Fruit fly (Drosophila melanogaster): ENCODE data around the gene CG4896.

Gene CG4896

DNA sequence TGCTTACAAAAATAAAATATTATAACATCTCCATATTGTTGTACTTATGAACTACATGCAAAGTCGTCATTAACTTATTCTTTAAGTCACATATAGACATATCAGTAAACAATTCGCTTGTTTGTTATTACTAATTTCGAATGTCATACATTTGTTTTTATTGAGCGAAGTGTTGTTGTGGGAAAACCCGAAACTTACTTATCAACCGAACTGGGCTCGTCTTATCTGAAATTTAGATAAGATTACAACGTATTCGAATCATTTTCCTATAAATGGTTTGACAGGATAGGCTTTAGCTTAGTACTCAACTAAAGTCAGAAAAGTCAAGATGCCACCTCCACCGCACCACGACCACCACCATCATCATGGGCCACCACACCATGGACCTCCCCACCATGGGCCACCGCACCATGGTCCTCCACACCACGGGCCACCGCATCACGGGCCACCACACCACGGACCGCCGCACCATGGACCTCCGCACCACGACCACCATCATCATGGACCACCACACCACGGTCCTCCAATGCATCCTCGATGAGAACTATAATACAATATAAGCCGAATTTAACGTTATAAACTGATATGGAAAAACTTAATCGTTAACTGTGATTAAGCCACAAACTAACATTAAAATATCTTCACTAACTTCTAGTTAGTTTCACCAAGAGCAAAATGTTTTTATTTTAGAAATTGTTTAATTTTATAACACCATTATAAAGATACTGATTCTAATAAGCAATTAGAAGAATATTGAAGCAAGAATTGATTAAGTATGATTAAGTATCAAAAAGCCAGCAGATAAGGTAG is 22.6 kb downstream of the CG4896 start, which contains the start of the genes CG43349 and CG5011:
TSS of gene CG43349 (plus strand) at position 294 of the 810 bp plus-strand sequence.
TSS of gene CG5011 (plus strand) at position 760 of the 810 bp plus-strand sequence.
- no peak for TF ChIP-seq GATAd (GFP tag; optimal IDR thresholded peaks at IDR 0.05)
- no peak for TF ChIP-seq Rel (GFP tag; optimal IDR thresholded peaks at IDR 0.05)
- peak; percentile 85 for TF ChIP-seq Rel (tag; optimal IDR thresholded peaks at IDR 0.05)
- peak; percentile 65 for TF ChIP-seq Dfd (GFP tag; optimal IDR thresholded peaks at IDR 0.05)
- TF ChIP-seq dl (GFP tag; optimal IDR thresholded peaks at IDR 0.05; ENCODE audit: insufficient read depth in 1 of 2, partially characterized antibody in 2 of 2) = peak; percentile 48 to 72
- no peak for TF ChIP-seq ey (GFP tag; optimal IDR thresholded peaks at IDR 0.05)

DNA sequence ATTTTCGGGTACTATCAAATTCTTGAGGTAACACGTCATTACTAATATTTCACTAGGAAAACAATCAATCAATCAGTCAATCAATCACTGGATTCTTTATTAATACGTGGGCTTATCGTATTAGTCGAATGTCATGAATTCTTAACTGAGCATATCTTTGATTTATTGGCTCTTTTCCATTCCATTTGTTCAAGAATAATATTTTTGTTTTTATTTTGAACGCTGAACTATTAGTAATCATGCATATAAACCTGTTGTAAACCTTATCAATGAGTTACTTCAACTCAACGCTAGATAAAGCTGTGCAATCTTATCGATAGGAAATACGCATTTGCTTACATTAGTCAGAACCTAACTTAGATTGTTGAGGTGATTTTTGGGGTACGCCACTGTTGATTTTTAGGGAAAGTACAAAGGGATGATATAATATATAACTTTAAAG is 23.9 kb downstream of the CG4896 start:
- TF ChIP-seq fru (GFP tag; optimal IDR thresholded peaks at IDR 0.05) (peak; percentile 27), foxo (GFP tag; optimal IDR thresholded peaks at IDR 0.05) (no peak), Abd-B (GFP tag; optimal IDR thresholded peaks at IDR 0.05) (no peak), Rel (GFP tag; optimal IDR thresholded peaks at IDR 0.05) (no peak), Rel (tag; optimal IDR thresholded peaks at IDR 0.05) (peak; percentile 89)

DNA sequence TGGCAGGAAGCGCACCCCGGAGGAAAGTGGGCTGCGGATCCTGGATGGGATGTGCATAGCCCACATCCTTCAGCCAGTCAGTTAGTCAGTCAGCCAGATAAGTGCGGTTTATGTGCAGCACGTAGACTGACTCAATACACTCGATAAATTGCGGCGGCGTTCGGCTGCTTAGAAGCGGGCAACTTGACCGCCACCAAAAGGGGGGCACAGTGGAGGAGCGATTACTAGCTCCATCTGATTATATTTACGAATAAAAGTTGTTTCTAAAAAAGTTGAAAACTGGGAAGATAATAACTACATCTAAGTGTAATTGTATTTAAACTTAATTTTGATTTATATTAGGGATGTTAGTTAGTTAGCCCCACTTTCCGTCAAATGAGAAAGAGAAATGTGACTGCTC is 25.0 kb downstream of the CG4896 start:
- TF ChIP-seq usp (GFP tag; optimal IDR thresholded peaks at IDR 0.05) (no peak), sage (GFP tag; optimal IDR thresholded peaks at IDR 0.05) (no peak)

DNA sequence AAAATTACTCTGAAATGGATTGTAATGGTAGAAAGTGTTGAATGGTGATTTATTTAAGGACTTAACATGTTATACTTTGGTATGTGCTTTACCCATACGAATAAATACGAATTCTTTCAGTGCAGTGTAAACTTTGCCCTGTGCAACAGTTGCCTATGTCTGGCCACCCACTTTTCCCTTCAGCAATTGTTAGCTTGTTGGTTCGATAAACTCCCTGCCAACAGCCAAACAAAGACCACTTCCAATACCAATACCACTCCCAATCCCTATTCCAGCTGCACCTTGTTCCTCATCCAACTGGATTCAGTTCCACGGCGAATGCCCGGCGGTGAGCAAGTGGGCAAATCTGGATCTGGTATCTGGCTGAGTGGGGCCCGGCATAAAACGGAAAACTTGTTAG is 26.4 kb downstream of the CG4896 start, which contains the start of gene CG14342:
TSS of gene CG14342 (plus strand) at position 301 of the 400 bp plus-strand sequence.
- TF ChIP-seq pan (optimal IDR thresholded peaks at IDR 0.05) = no peak
- TF ChIP-seq jim (GFP tag; optimal IDR thresholded peaks at IDR 0.05) = no peak
- no peak for TF ChIP-seq Vsx2 (GFP tag; optimal IDR thresholded peaks at IDR 0.05; ENCODE audit: partially characterized antibody)
- TF ChIP-seq dl (GFP tag; optimal IDR thresholded peaks at IDR 0.05; ENCODE audit: insufficient read depth in 1 of 2, partially characterized antibody in 2 of 2) = no peak
- TF ChIP-seq Dif (GFP tag; optimal IDR thresholded peaks at IDR 0.05; ENCODE audit: partially characterized antibody) = no peak
- no peak for TF ChIP-seq CrebA (GFP tag; optimal IDR thresholded peaks at IDR 0.05; ENCODE audit: borderline replicate concordance)
- no peak for TF ChIP-seq CG32264 (GFP tag; optimal IDR thresholded peaks at IDR 0.05)
- no peak for TF ChIP-seq Rel (GFP tag; optimal IDR thresholded peaks at IDR 0.05)
- TF ChIP-seq Rel (tag; optimal IDR thresholded peaks at IDR 0.05) = no peak
- TF ChIP-seq rgr (GFP tag; optimal IDR thresholded peaks at IDR 0.05) = no peak
- TF ChIP-seq Dfd (GFP tag; optimal IDR thresholded peaks at IDR 0.05) = no peak
- no peak for TF ChIP-seq Sp1 (GFP tag; optimal IDR thresholded peaks at IDR 0.05)
- TF ChIP-seq dmrt93B (GFP tag; optimal IDR thresholded peaks at IDR 0.05) = no peak
- TF ChIP-seq woc (GFP tag; optimal IDR thresholded peaks at IDR 0.05) = no peak

DNA sequence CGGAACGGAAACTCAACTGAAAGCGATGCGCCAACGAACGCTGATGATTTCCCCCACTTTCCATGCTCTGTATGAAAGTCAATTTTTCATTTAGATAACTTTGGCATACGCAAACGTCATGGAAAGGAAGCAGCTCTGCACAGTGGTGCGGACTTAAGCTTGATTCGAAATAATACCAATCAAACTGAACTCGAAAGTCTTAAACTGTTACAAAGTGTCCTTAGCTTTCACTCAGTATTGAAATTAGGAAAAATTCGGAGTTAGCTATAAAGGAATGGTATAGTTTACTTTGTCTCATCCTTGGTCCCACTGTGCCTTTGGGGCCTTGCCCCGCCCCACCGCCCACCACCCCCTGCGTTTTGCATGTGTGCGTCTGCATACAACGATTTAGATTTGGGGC is 29.9 kb downstream of the CG4896 start:
- TF ChIP-seq Mio (GFP tag; optimal IDR thresholded peaks at IDR 0.05) = no peak
- TF ChIP-seq usp (GFP tag; optimal IDR thresholded peaks at IDR 0.05) = no peak
- peak; percentile 10 for TF ChIP-seq br (GFP tag; optimal IDR thresholded peaks at IDR 0.05)

DNA sequence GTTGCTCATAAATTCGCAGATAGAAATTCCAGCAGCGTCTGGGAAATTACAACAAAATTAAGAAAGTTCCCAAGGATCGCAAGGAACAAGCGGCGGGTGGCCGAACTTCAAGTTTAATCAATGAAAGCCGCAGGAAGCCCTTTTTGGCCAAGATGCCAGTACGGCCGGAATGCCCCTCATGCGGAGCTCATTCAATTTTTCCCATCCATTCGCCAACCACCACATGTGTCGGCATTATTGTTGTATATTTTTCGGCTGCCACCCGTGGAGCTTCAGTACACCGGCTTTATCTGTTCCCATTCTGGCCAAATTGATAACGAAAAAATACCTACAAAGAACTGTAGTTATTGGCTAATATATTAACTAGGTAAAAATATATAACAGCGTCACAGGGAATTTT is 34.0 kb downstream of the CG4896 start:
- no peak for TF ChIP-seq fru (GFP tag; optimal IDR thresholded peaks at IDR 0.05)
- TF ChIP-seq Myc (optimal IDR thresholded peaks at IDR 0.05) = peak; percentile 6
- no peak for TF ChIP-seq GATAd (GFP tag; optimal IDR thresholded peaks at IDR 0.05)

DNA sequence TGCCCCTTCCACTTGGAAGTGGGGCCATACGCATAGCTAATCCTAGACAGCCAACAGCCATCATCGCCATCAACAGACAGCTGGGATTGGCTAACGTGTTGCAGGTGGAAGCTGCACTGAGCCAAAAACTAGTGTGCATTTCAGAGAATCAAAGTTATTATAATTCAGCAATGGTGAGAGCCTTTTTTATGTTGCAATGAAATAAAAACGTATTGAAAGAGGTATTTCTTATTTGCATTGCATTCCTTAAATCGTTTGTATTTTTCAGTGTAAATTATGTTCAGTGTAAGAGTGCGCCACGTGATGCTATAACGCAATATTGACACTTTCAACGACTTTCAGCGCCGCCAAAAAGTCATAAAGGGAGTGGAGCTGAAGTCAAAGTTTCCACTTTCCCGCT is 36.1 kb downstream of the CG4896 start:
- TF ChIP-seq dl (GFP tag; optimal IDR thresholded peaks at IDR 0.05; ENCODE audit: insufficient read depth in 1 of 2, partially characterized antibody in 2 of 2) (no peak), sv (GFP tag; optimal IDR thresholded peaks at IDR 0.05) (no peak), tai (GFP tag; optimal IDR thresholded peaks at IDR 0.05) (no peak), CrebA (GFP tag; optimal IDR thresholded peaks at IDR 0.05; ENCODE audit: borderline replicate concordance) (no peak)
